Fruit fly (Drosophila melanogaster): Measurements from ENCODE around the gene CG15812.

The CG15812 gene

DNA sequence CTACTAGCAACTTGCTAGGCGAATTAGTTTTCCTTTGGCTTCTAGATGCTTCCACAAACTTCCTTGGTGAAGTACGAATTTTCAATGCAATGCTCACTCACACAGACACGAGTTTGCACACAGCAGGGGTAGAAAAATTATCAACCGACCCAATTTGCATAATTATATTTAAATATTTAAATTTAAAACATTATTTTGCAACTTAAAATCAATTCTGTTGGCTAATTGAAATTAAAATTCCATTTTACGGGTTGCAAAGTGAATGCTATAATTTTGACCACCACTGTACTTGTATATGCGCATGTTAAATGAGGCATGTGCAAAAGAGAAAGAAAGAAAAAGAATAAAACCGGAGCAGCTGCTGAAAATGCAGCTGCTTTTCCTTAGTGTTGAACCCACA, 34.3 kb downstream of the CG15812 start (continued):
- TF ChIP-seq CG7556 (GFP tag; optimal IDR thresholded peaks at IDR 0.05) = peak; percentile 92
- TF ChIP-seq pzg (GFP tag; optimal IDR thresholded peaks at IDR 0.05) = peak; percentile 12
- peak; percentile 90 for TF ChIP-seq CG14667 (GFP tag; IDR thresholded peaks at IDR 0.05)
- peak; percentile 41 for TF ChIP-seq Side (GFP tag; optimal IDR thresholded peaks at IDR 0.05)
- TF ChIP-seq CG17359 (tag; optimal IDR thresholded peaks at IDR 0.05) = peak; percentile 98
- no peak for TF ChIP-seq tna (GFP tag; IDR thresholded peaks at IDR 0.05; ENCODE audit: partially characterized antibody)
- no peak for TF ChIP-seq eve (GFP tag; optimal IDR thresholded peaks at IDR 0.05)
- TF ChIP-seq H2.0 (GFP tag; IDR thresholded peaks at IDR 0.05) = peak; percentile 90
- peak; percentile 93 for TF ChIP-seq stc (GFP tag; IDR thresholded peaks at IDR 0.05)
- peak; percentile 8 for TF ChIP-seq luna (GFP tag; optimal IDR thresholded peaks at IDR 0.05)
- TF ChIP-seq seq (GFP tag; IDR thresholded peaks at IDR 0.05) = peak; percentile 95
- peak; percentile 94 for TF ChIP-seq CG14441 (GFP tag; IDR thresholded peaks at IDR 0.05)
- TF ChIP-seq NK7.1 (GFP tag; optimal IDR thresholded peaks at IDR 0.05) = peak; percentile 46
- peak; percentile 77 for TF ChIP-seq tup (GFP tag; optimal IDR thresholded peaks at IDR 0.05)
- peak; percentile 91 for TF ChIP-seq onecut (GFP tag; IDR thresholded peaks at IDR 0.05)
- TF ChIP-seq CG17802 (tag; optimal IDR thresholded peaks at IDR 0.05) = peak; percentile 78
- TF ChIP-seq CG4328 (GFP tag; optimal IDR thresholded peaks at IDR 0.05) = peak; percentile 47
- peak; percentile 91 for TF ChIP-seq H15 (GFP tag; IDR thresholded peaks at IDR 0.05)
- TF ChIP-seq CG10209 (GFP tag; optimal IDR thresholded peaks at IDR 0.05) = peak; percentile 92
- peak; percentile 96 for TF ChIP-seq nmo (GFP tag; optimal IDR thresholded peaks at IDR 0.05)
- peak; percentile 92 for TF ChIP-seq CG7271 (tag; optimal IDR thresholded peaks at IDR 0.05)
- TF ChIP-seq ham (GFP tag; IDR thresholded peaks at IDR 0.05) = no peak
- peak; percentile 93 for TF ChIP-seq CG5953 (GFP tag; IDR thresholded peaks at IDR 0.05)
- TF ChIP-seq Stat92E (GFP tag; optimal IDR thresholded peaks at IDR 0.05) = no peak
- peak; percentile 54; the same call in 1 of the 3 replicates for TF ChIP-seq sr (GFP tag; IDR thresholded peaks at IDR 0.05)
- TF ChIP-seq CG7839 (tag; optimal IDR thresholded peaks at IDR 0.05) = peak; percentile 95
- peak; percentile 41 for TF ChIP-seq vfl (GFP tag; optimal IDR thresholded peaks at IDR 0.05)
- peak; percentile 80 for TF ChIP-seq Nf-YC (tag; optimal IDR thresholded peaks at IDR 0.05)
- peak; percentile 96 for TF ChIP-seq Sox102F (GFP tag; optimal IDR thresholded peaks at IDR 0.05)
- TF ChIP-seq CG14965 (GFP tag; optimal IDR thresholded peaks at IDR 0.05; ENCODE audit: borderline replicate concordance) = no peak
- TF ChIP-seq CG7372 (GFP tag; IDR thresholded peaks at IDR 0.05) = peak; percentile 92
- peak; percentile 77 for TF ChIP-seq twi (tag; optimal IDR thresholded peaks at IDR 0.05)
- peak; percentile 87 for TF ChIP-seq CG10654 (GFP tag; optimal IDR thresholded peaks at IDR 0.05)
- peak; percentile 81 for TF ChIP-seq Mad (GFP tag; optimal IDR thresholded peaks at IDR 0.05)
- TF ChIP-seq CG10321 (GFP tag; IDR thresholded peaks at IDR 0.05) = peak; percentile 76
- peak; percentile 75 for TF ChIP-seq CG8290 (GFP tag; optimal IDR thresholded peaks at IDR 0.05)
- peak in 1 of 2 experiments; percentile 82 for TF ChIP-seq CG8290 (tag; optimal IDR thresholded peaks at IDR 0.05)
- peak; percentile 94 for TF ChIP-seq CG6689 (GFP tag; IDR thresholded peaks at IDR 0.05)
- peak; percentile 84 for TF ChIP-seq wor (GFP tag; IDR thresholded peaks at IDR 0.05)
- TF ChIP-seq CG3726 (GFP tag; IDR thresholded peaks at IDR 0.05) = peak; percentile 90; the same call in 2 of the 3 replicates
- TF ChIP-seq CG10462 (GFP tag; optimal IDR thresholded peaks at IDR 0.05) = peak; percentile 80
- peak; percentile 89 for TF ChIP-seq CG10267 (tag; optimal IDR thresholded peaks at IDR 0.05)
- TF ChIP-seq Dref (GFP tag; IDR thresholded peaks at IDR 0.05) = no peak
- peak; percentile 95 for TF ChIP-seq chm (GFP tag; IDR thresholded peaks at IDR 0.05)
- TF ChIP-seq usp (GFP tag; optimal IDR thresholded peaks at IDR 0.05) = no peak
- peak; percentile 53 for TF ChIP-seq bigmax (GFP tag; optimal IDR thresholded peaks at IDR 0.05)
- TF ChIP-seq kay (GFP tag; optimal IDR thresholded peaks at IDR 0.05) = peak; percentile 80
- TF ChIP-seq CG16779 (GFP tag; IDR thresholded peaks at IDR 0.05) = peak; percentile 84; the same call in 1 of the 2 replicates
- peak; percentile 70 for TF ChIP-seq Adf1 (GFP tag; IDR thresholded peaks at IDR 0.05)
- peak; percentile 40 for TF ChIP-seq MESR4 (GFP tag; optimal IDR thresholded peaks at IDR 0.05)
- no peak for TF ChIP-seq CG42726 (GFP tag; IDR thresholded peaks at IDR 0.05; ENCODE audit: partially characterized antibody)
